Fruit fly (Drosophila melanogaster) whole organism, embryonic: Measurements from ENCODE around the gene Pex11c.

Source experiments
- Asciz ChIP-seq: fragments of 200-800 bp; sonication (Bioruptor generic); optimal IDR thresholded peaks from 2 replicates; lab custom pipeline; 2017; ENCODE audit warnings: missing biosample characterization, mild to moderate bottlenecking, missing genetic modification characterization, missing genetic modification reagents
- CG10979 ChIP-seq: fragments of 200-800 bp; sonication (Bioruptor generic); optimal IDR thresholded peaks from 2 replicates; lab custom pipeline; 2018; ENCODE audit warnings: missing biosample characterization, mild to moderate bottlenecking, missing genetic modification characterization, moderate library complexity
- CG11085 ChIP-seq: fragments of 200-800 bp; sonication (Bioruptor generic); IDR thresholded peaks from 2 replicates; pipeline ENCODE4 v1.3.6; 2022; ENCODE audit warnings: missing biosample characterization, missing genetic modification characterization
- CG11560 ChIP-seq: fragments of 200-800 bp; sonication (Bioruptor generic); IDR thresholded peaks from 3 replicates; pipeline ENCODE4 v1.3.6; 2022; ENCODE audit warnings: missing biosample characterization, missing genetic modification characterization
- CG12071 ChIP-seq: fragments of 200-800 bp; sonication (Bioruptor generic); optimal IDR thresholded peaks from 3 replicates; lab custom pipeline; 2018; ENCODE audit warnings: missing biosample characterization, mild to moderate bottlenecking, missing genetic modification characterization
- CG12744 ChIP-seq: fragments of 200-800 bp; sonication (Bioruptor generic); optimal IDR thresholded peaks from 2 replicates; lab custom pipeline; 2016; ENCODE audit warnings: missing biosample characterization, missing genetic modification characterization
- CG13123 ChIP-seq: fragments of 200-800 bp; sonication (Bioruptor generic); optimal IDR thresholded peaks from 2 replicates; lab custom pipeline; 2016; ENCODE audit warnings: missing biosample characterization, missing genetic modification characterization
- CG13894 ChIP-seq: fragments of 200-800 bp; sonication (Bioruptor generic); optimal IDR thresholded peaks from 3 replicates; lab custom pipeline; 2018; ENCODE audit warnings: missing biosample characterization, mild to moderate bottlenecking, missing genetic modification characterization, moderate library complexity
- CG14441 ChIP-seq: fragments of 200-800 bp; sonication (Bioruptor generic); IDR thresholded peaks from 2 replicates; pipeline ENCODE4 v1.3.6; 2022; ENCODE audit warnings: missing biosample characterization, missing genetic modification characterization
- CG16779 ChIP-seq: fragments of 200-800 bp; sonication (Bioruptor generic); IDR thresholded peaks from 2 replicates; pipeline ENCODE4 v1.3.6; 2022; ENCODE audit warnings: missing biosample characterization, missing genetic modification characterization
- CG18011 ChIP-seq: fragments of 200-800 bp; sonication (Bioruptor generic); optimal IDR thresholded peaks from 2 replicates; lab custom pipeline; 2017; ENCODE audit warnings: missing biosample characterization, missing genetic modification characterization, mild to moderate bottlenecking, moderate library complexity, missing genotype
- CG30431 ChIP-seq: fragments of 200-800 bp; sonication (Bioruptor generic); optimal IDR thresholded peaks from 2 replicates; lab custom pipeline; 2017; ENCODE audit warnings: missing biosample characterization, missing genetic modification characterization
- CG32772 ChIP-seq: fragments of 200-800 bp; sonication (Bioruptor generic); IDR thresholded peaks from 2 replicates; pipeline ENCODE4 v1.3.6; 2022; ENCODE audit warnings: missing biosample characterization, missing genetic modification characterization
- CG34376 ChIP-seq: fragments of 200-800 bp; sonication (Bioruptor generic); optimal IDR thresholded peaks from 2 replicates; lab custom pipeline; 2018; ENCODE audit warnings: missing biosample characterization, mild to moderate bottlenecking, missing genetic modification characterization
- CG4707 ChIP-seq: fragments of 200-800 bp; sonication (Bioruptor generic); optimal IDR thresholded peaks from 2 replicates; lab custom pipeline; 2018; ENCODE audit warnings: missing biosample characterization, mild to moderate bottlenecking, missing genetic modification characterization, moderate library complexity
- CG6654 ChIP-seq: fragments of 200-800 bp; sonication (Bioruptor generic); optimal IDR thresholded peaks from 2 replicates; lab custom pipeline; 2017; ENCODE audit warnings: missing biosample characterization, mild to moderate bottlenecking, missing genetic modification characterization
- CG6791 ChIP-seq: fragments of 200-800 bp; sonication (Bioruptor generic); IDR thresholded peaks from 3 replicates; pipeline ENCODE4 v1.3.6; 2022; ENCODE audit warnings: missing biosample characterization, missing genetic modification characterization; ENCODE audit not compliant: partially characterized antibody
- CG8478 ChIP-seq: fragments of >200 bp; optimal IDR thresholded peaks from 2 replicates; lab custom pipeline; 2018
- CG9609 ChIP-seq: fragments of 200-800 bp; sonication (Bioruptor generic); optimal IDR thresholded peaks from 3 replicates; lab custom pipeline; 2016; ENCODE audit warnings: missing biosample characterization, missing genetic modification characterization
- CG9817 ChIP-seq: fragments of 200-800 bp; sonication (Bioruptor generic); optimal IDR thresholded peaks from 2 replicates; lab custom pipeline; 2018; ENCODE audit warnings: missing biosample characterization, mild to moderate bottlenecking, missing genetic modification characterization, moderate library complexity
- Camta ChIP-seq: fragments of 200-800 bp; sonication (Bioruptor generic); optimal IDR thresholded peaks from 2 replicates; lab custom pipeline; 2016; ENCODE audit warnings: missing biosample characterization, missing genetic modification characterization
- CkIIα-i1 ChIP-seq: fragments of 200-800 bp; sonication (Bioruptor generic); IDR thresholded peaks from 2 replicates; pipeline ENCODE4 v1.3.6; 2022; ENCODE audit warnings: missing biosample characterization, missing genetic modification characterization
- D19B ChIP-seq: fragments of 200-800 bp; sonication (Bioruptor generic); optimal IDR thresholded peaks from 2 replicates; lab custom pipeline; 2017; ENCODE audit warnings: missing biosample characterization, mild to moderate bottlenecking, missing genetic modification characterization
- Dbx ChIP-seq: fragments of 200-800 bp; sonication (Bioruptor generic); IDR thresholded peaks from 3 replicates; pipeline ENCODE4 v1.3.6; 2022; ENCODE audit warnings: missing biosample characterization, missing genetic modification characterization
- Gug ChIP-seq: fragments of 200-800 bp; sonication (Bioruptor generic); IDR thresholded peaks from 4 replicates; pipeline ENCODE4 v1.3.6; 2022; ENCODE audit warnings: missing biosample characterization, missing genetic modification characterization
- HLH3B ChIP-seq: fragments of 200-800 bp; sonication (Bioruptor generic); IDR thresholded peaks from 2 replicates; pipeline ENCODE4 v1.3.6; 2022; ENCODE audit warnings: missing biosample characterization, missing genetic modification characterization
- HLH4C ChIP-seq: fragments of 200-800 bp; sonication (Bioruptor generic); IDR thresholded peaks from 3 replicates; pipeline ENCODE4 v1.3.6; 2022; ENCODE audit warnings: missing biosample characterization, missing genetic modification characterization; ENCODE audit not compliant: partially characterized antibody
- HmgD ChIP-seq: fragments of 200-800 bp; sonication (Bioruptor generic); optimal IDR thresholded peaks from 3 replicates; lab custom pipeline; 2016; ENCODE audit warnings: missing biosample characterization, missing genetic modification characterization
- Hr3 ChIP-seq: fragments of 200-800 bp; sonication (Bioruptor generic); optimal IDR thresholded peaks from 3 replicates; lab custom pipeline; 2016; ENCODE audit warnings: missing biosample characterization, missing genetic modification characterization
- Lim3 ChIP-seq: fragments of 200-800 bp; sonication (Bioruptor generic); IDR thresholded peaks from 2 replicates; pipeline ENCODE4 v1.3.6; 2022; ENCODE audit warnings: missing biosample characterization, missing genetic modification characterization
- Pdp1 ChIP-seq, 2 experiments: fragments of 200-800 bp; sonication (Bioruptor generic); optimal IDR thresholded peaks; 3 replicates each; lab custom pipeline; 2016; ENCODE audit warnings: missing biosample characterization in 2 of 2, missing genetic modification characterization in 2 of 2, mild to moderate bottlenecking in 1 of 2, moderate library complexity in 1 of 2
- Side ChIP-seq: fragments of 200-800 bp; sonication (Bioruptor generic); optimal IDR thresholded peaks from 2 replicates; lab custom pipeline; 2016; ENCODE audit warnings: missing biosample characterization, missing genetic modification characterization
- Trl ChIP-seq, 3 experiments: fragments of >200 bp in 2 of 3; fragments of 200-800 bp in 1 of 3; sonication (Bioruptor generic) in 1 of 3; optimal IDR thresholded peaks; 2 replicates in 1 of 3; 3 replicates in 2 of 3; lab custom pipeline; 2016 to 2017; ENCODE audit warnings: missing biosample characterization in 1 of 3, missing genetic modification characterization in 1 of 3
- Xbp1 ChIP-seq: fragments of 200-800 bp; sonication (Bioruptor generic); optimal IDR thresholded peaks from 3 replicates; lab custom pipeline; 2016; ENCODE audit warnings: missing biosample characterization, mild to moderate bottlenecking, missing genetic modification characterization
- abd-A ChIP-seq: fragments of 200-800 bp; sonication (Bioruptor generic); optimal IDR thresholded peaks from 3 replicates; lab custom pipeline; 2019; ENCODE audit warnings: missing biosample characterization, mild to moderate bottlenecking, missing genetic modification characterization, moderate library complexity
- crc ChIP-seq: fragments of 200-800 bp; sonication (Bioruptor generic); optimal IDR thresholded peaks from 2 replicates; lab custom pipeline; 2016; ENCODE audit warnings: missing biosample characterization, missing genetic modification characterization
- fd64A ChIP-seq: fragments of 200-800 bp; sonication (Bioruptor generic); optimal IDR thresholded peaks from 3 replicates; lab custom pipeline; 2018; ENCODE audit warnings: missing biosample characterization, mild to moderate bottlenecking, missing genetic modification characterization
- fu2 ChIP-seq: fragments of 200-800 bp; sonication (Bioruptor generic); optimal IDR thresholded peaks from 2 replicates; lab custom pipeline; 2016; ENCODE audit warnings: missing biosample characterization, missing genetic modification characterization
- ken ChIP-seq: fragments of 200-800 bp; sonication (Bioruptor generic); IDR thresholded peaks from 3 replicates; pipeline ENCODE4 v1.3.6; 2022; ENCODE audit warnings: missing biosample characterization, missing genetic modification characterization
- mld ChIP-seq: fragments of 200-800 bp; sonication (Bioruptor generic); IDR thresholded peaks from 3 replicates; pipeline ENCODE4 v1.3.6; 2022; ENCODE audit warnings: missing biosample characterization, missing genetic modification characterization; ENCODE audit not compliant: partially characterized antibody
- salm ChIP-seq: fragments of 200-800 bp; sonication (Bioruptor generic); optimal IDR thresholded peaks from 2 replicates; lab custom pipeline; 2018; ENCODE audit warnings: missing biosample characterization, mild to moderate bottlenecking, missing genetic modification characterization
- sc ChIP-seq, 3 experiments: fragments of >200 bp in 2 of 3; fragments of 200-800 bp in 1 of 3; sonication (Bioruptor generic) in 1 of 3; optimal IDR thresholded peaks; 2 replicates in 2 of 3; 3 replicates in 1 of 3; lab custom pipeline; 2017; ENCODE audit warnings: mild to moderate bottlenecking in 1 of 3, missing biosample characterization in 1 of 3, missing genetic modification characterization in 1 of 3, missing genetic modification reagents in 1 of 3
- sd ChIP-seq: fragments of 200-800 bp; sonication (Bioruptor generic); optimal IDR thresholded peaks from 3 replicates; lab custom pipeline; 2018; ENCODE audit warnings: missing biosample characterization, mild to moderate bottlenecking, missing genetic modification characterization, moderate library complexity
- seq ChIP-seq: fragments of 200-800 bp; sonication (Bioruptor generic); IDR thresholded peaks from 2 replicates; pipeline ENCODE4 v1.3.6; 2022; ENCODE audit warnings: missing biosample characterization, missing genetic modification characterization
- sug ChIP-seq: fragments of 200-800 bp; optimal IDR thresholded peaks from 2 replicates; lab custom pipeline; 2019; ENCODE audit warnings: missing biosample characterization, mild to moderate bottlenecking, missing genetic modification characterization, moderate library complexity
- tio ChIP-seq: fragments of 200-800 bp; sonication (Bioruptor generic); optimal IDR thresholded peaks from 2 replicates; lab custom pipeline; 2017; ENCODE audit warnings: missing biosample characterization, missing genetic modification characterization, inconsistent platforms
- trem ChIP-seq: fragments of 200-800 bp; optimal IDR thresholded peaks from 3 replicates; lab custom pipeline; 2019; ENCODE audit warnings: missing biosample characterization, mild to moderate bottlenecking, missing genetic modification characterization, moderate library complexity
- wdn ChIP-seq: fragments of 200-800 bp; sonication (Bioruptor generic); IDR thresholded peaks from 2 replicates; pipeline ENCODE4 v1.3.6; 2022; ENCODE audit warnings: missing biosample characterization, missing genetic modification characterization
- zfh2 ChIP-seq: fragments of 200-800 bp; sonication (Bioruptor generic); optimal IDR thresholded peaks from 2 replicates; lab custom pipeline; 2016; ENCODE audit warnings: missing biosample characterization, missing genetic modification characterization

The Pex11c gene

dm6 chr3R:23293066-23293777 lies 35.1 kb downstream of the Pex11c start (continued):
- TF ChIP-seq CG11085 (GFP tag; lab: Robert Waterston, UW) (peak; percentile 43; the same call in 1 of the 2 replicates), tio (GFP tag; lab: Kevin White, UChicago) (peak; percentile 40), CG32772 (GFP tag; lab: Robert Waterston, UW) (no peak; the same call in 1 of the 2 replicates), abd-A (tag; lab: Kevin White, UChicago) (no peak), CG6654 (no peak), CG13894 (tag; lab: Kevin White, UChicago) (no peak), CG13123 (GFP tag; lab: Kevin White, UChicago) (no peak), mld (no peak), CG12744 (GFP tag; lab: Kevin White, UChicago) (no peak), CG34376 (GFP tag; lab: Kevin White, UChicago) (peak; percentile 26), sc (optimal IDR thresholded peaks at IDR 0.05; lab: Kevin White, UChicago) (no peak), sc (GFP tag; optimal IDR thresholded peaks at IDR 0.05; lab: Kevin White, UChicago) (no peak), ken (peak; percentile 11; the same call in 1 of the 3 replicates), sug (tag; lab: Kevin White, UChicago) (no peak), Pdp1 (GFP tag; optimal IDR thresholded peaks at IDR 0.05; lab: Kevin White, UChicago) (peak; percentile 21 to 29), fu2 (GFP tag; lab: Kevin White, UChicago) (no peak), CG14441 (GFP tag; lab: Robert Waterston, UW) (peak; percentile 55), CG18011 (GFP tag; lab: Kevin White, UChicago) (no peak), seq (GFP tag; lab: Robert Waterston, UW) (no peak), salm (tag; lab: Kevin White, UChicago) (no peak), sd (peak; percentile 73), HmgD (GFP tag; lab: Kevin White, UChicago) (no peak), CG4707 (no peak), zfh2 (GFP tag; lab: Kevin White, UChicago) (no peak), HLH4C (GFP tag; lab: Robert Waterston, UW) (no peak), Dbx (GFP tag; lab: Robert Waterston, UW) (no peak; the same call in 2 of the 3 replicates), crc (GFP tag; lab: Kevin White, UChicago) (no peak), CG16779 (GFP tag; lab: Robert Waterston, UW) (no peak), CkIIα-i1 (GFP tag; lab: Robert Waterston, UW) (no peak), CG9609 (no peak), Side (GFP tag; lab: Kevin White, UChicago) (no peak), CG12071 (GFP tag; lab: Kevin White, UChicago) (no peak), Hr3 (GFP tag; lab: Kevin White, UChicago) (peak; percentile 45), fd64A (GFP tag; lab: Kevin White, UChicago) (no peak), Asciz (peak; percentile 3), CG10979 (tag; lab: Kevin White, UChicago) (peak; percentile 70), CG6791 (GFP tag; lab: Robert Waterston, UW) (no peak), Camta (GFP tag; lab: Kevin White, UChicago) (no peak), CG30431 (peak; percentile 7), trem (tag; lab: Kevin White, UChicago) (peak; percentile 51), Xbp1 (peak; percentile 61), Trl (optimal IDR thresholded peaks at IDR 0.05; lab: Kevin White, UChicago) (peak; percentile 35 to 59), Trl (GFP tag; optimal IDR thresholded peaks at IDR 0.05; lab: Kevin White, UChicago) (no peak), D19B (GFP tag; lab: Kevin White, UChicago) (no peak), CG11560 (tag; lab: Robert Waterston, UW) (no peak), wdn (GFP tag; lab: Robert Waterston, UW) (no peak), Gug (GFP tag; lab: Robert Waterston, UW) (peak; percentile 31; the same call in 1 of the 4 replicates), CG8478 (peak; percentile 92), CG9817 (tag; lab: Kevin White, UChicago) (no peak), HLH3B (GFP tag; lab: Robert Waterston, UW) (peak; percentile 71), Lim3 (GFP tag; lab: Robert Waterston, UW) (0 out of 2 replicates have a peak, but pooled peaks have one; percentile 19)
